Fruit fly (Drosophila melanogaster): ENCODE results near the gene iPLA2-VIA.

DNA sequence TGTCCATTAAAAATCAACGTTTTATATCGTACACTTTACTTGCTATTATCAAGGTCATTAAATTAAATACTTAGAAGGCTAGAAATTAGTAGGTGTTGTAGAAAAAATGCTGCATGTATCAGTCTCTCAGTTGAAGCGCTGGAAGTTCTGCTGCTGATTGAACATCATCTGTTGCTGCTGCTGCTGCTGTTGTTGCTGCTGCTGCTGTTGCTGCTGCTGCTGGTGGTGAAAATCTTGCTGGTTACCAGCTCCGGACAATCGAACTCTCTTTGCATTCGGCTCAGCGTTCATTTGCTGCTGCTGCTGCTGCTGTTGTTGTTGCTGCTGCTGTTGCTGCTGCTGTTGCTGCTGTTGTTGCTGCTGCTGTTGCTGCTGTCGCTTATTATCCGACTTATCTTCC is 27.1 kb downstream of the iPLA2-VIA start:
- no peak for TF ChIP-seq rn (GFP tag; IDR thresholded peaks at IDR 0.05)
- TF ChIP-seq Ets98B (GFP tag; IDR thresholded peaks at IDR 0.05): no peak
- no peak for TF ChIP-seq CG8159 (tag; optimal IDR thresholded peaks at IDR 0.05)
- no peak for TF ChIP-seq CG8301 (tag; optimal IDR thresholded peaks at IDR 0.05)
- no peak for TF ChIP-seq CG17806 (tag; optimal IDR thresholded peaks at IDR 0.05)
